Fruit fly (Drosophila melanogaster) whole organism, prepupa: ENCODE data around the gene Vlet.

ENCODE experiments used
- Blimp-1 ChIP-seq: fragments of 200-800 bp; sonication (Bioruptor generic); optimal IDR thresholded peaks from 3 replicates; lab custom pipeline; 2017; ENCODE audit warnings: missing biosample characterization, missing genetic modification characterization, mild to moderate bottlenecking, moderate library complexity, missing genetic modification reagents
- CG10631 ChIP-seq: fragments of 200-800 bp; sonication (Bioruptor generic); optimal IDR thresholded peaks from 2 replicates; lab custom pipeline; 2016; ENCODE audit warnings: missing biosample characterization, missing genetic modification characterization
- CG10669 ChIP-seq: fragments of 200-800 bp; sonication (Bioruptor generic); optimal IDR thresholded peaks from 3 replicates; lab custom pipeline; 2018; ENCODE audit warnings: missing biosample characterization, mild to moderate bottlenecking, missing genetic modification characterization, moderate library complexity
- CG11762 ChIP-seq: fragments of 200-800 bp; sonication (Bioruptor generic); optimal IDR thresholded peaks from 3 replicates; lab custom pipeline; 2016; ENCODE audit warnings: missing biosample characterization, missing genetic modification characterization; ENCODE audit not compliant: insufficient read depth
- CG11902 ChIP-seq: fragments of 200-800 bp; sonication (Bioruptor generic); optimal IDR thresholded peaks from 3 replicates; lab custom pipeline; 2016; ENCODE audit warnings: missing biosample characterization, missing genetic modification characterization
- CG15336 ChIP-seq: fragments of 200-800 bp; sonication (Bioruptor generic); IDR thresholded peaks from 2 replicates; pipeline ENCODE4 v1.3.6; 2022; ENCODE audit warnings: missing biosample characterization, missing genetic modification characterization
- CG1621 ChIP-seq: fragments of 200-800 bp; sonication (Bioruptor generic); optimal IDR thresholded peaks from 3 replicates; lab custom pipeline; 2018; ENCODE audit warnings: missing biosample characterization, mild to moderate bottlenecking, missing genetic modification characterization
- CG16779 ChIP-seq: fragments of 200-800 bp; sonication (Bioruptor generic); optimal IDR thresholded peaks from 3 replicates; lab custom pipeline; 2017; ENCODE audit warnings: missing biosample characterization, mild to moderate bottlenecking, missing genetic modification characterization
- CG3032 ChIP-seq: fragments of 200-800 bp; optimal IDR thresholded peaks from 2 replicates; lab custom pipeline; 2019; ENCODE audit warnings: missing biosample characterization, mild to moderate bottlenecking, missing genetic modification characterization, moderate library complexity
- CG31627 ChIP-seq: fragments of 200-800 bp; sonication (Bioruptor generic); optimal IDR thresholded peaks from 3 replicates; lab custom pipeline; 2016; ENCODE audit warnings: missing biosample characterization, missing genetic modification characterization
- CG32006 ChIP-seq: fragments of 200-800 bp; sonication (Bioruptor generic); optimal IDR thresholded peaks from 3 replicates; lab custom pipeline; 2017; ENCODE audit warnings: missing biosample characterization, mild to moderate bottlenecking, missing genetic modification characterization
- CG34406 ChIP-seq: fragments of 200-800 bp; sonication (Bioruptor generic); optimal IDR thresholded peaks from 3 replicates; lab custom pipeline; 2016; ENCODE audit warnings: missing biosample characterization, missing genetic modification characterization
- CG3919 ChIP-seq: fragments of 200-800 bp; sonication (Bioruptor generic); optimal IDR thresholded peaks from 3 replicates; lab custom pipeline; 2016; ENCODE audit warnings: missing biosample characterization, missing genetic modification characterization
- CG4318 ChIP-seq: fragments of 200-800 bp; sonication (Bioruptor generic); optimal IDR thresholded peaks from 3 replicates; lab custom pipeline; 2017; ENCODE audit warnings: missing biosample characterization, mild to moderate bottlenecking, missing genetic modification characterization
- CG6163 ChIP-seq: fragments of 200-800 bp; sonication (Bioruptor generic); IDR thresholded peaks from 3 replicates; pipeline ENCODE4 v1.3.6; 2022; ENCODE audit warnings: missing biosample characterization, missing genetic modification characterization
- CG6276 ChIP-seq: fragments of 200-800 bp; sonication (Bioruptor generic); optimal IDR thresholded peaks from 2 replicates; lab custom pipeline; 2017; ENCODE audit warnings: missing biosample characterization, mild to moderate bottlenecking, missing genetic modification characterization
- CG6792 ChIP-seq: fragments of 200-800 bp; sonication (Bioruptor generic); optimal IDR thresholded peaks from 3 replicates; lab custom pipeline; 2016; ENCODE audit warnings: missing biosample characterization, missing genetic modification characterization
- CG6808 ChIP-seq: fragments of 200-800 bp; sonication (Bioruptor generic); optimal IDR thresholded peaks from 3 replicates; lab custom pipeline; 2017; ENCODE audit warnings: missing biosample characterization, missing genetic modification characterization, mild to moderate bottlenecking, moderate library complexity, missing genetic modification reagents
- CG6854 ChIP-seq: fragments of 200-800 bp; sonication (Bioruptor generic); optimal IDR thresholded peaks from 2 replicates; lab custom pipeline; 2017; ENCODE audit warnings: missing biosample characterization, mild to moderate bottlenecking, missing genetic modification characterization
- CG7368 ChIP-seq: fragments of 200-800 bp; sonication (Bioruptor generic); optimal IDR thresholded peaks from 3 replicates; lab custom pipeline; 2016; ENCODE audit warnings: missing biosample characterization, missing genetic modification characterization
- CG8119 ChIP-seq: fragments of 200-800 bp; sonication (Bioruptor generic); IDR thresholded peaks from 3 replicates; pipeline ENCODE4 v1.3.6; 2022; ENCODE audit warnings: missing biosample characterization, missing genetic modification characterization
- CG8319 ChIP-seq: fragments of 200-800 bp; sonication (Bioruptor generic); optimal IDR thresholded peaks from 3 replicates; lab custom pipeline; 2016; ENCODE audit warnings: missing biosample characterization, missing genetic modification characterization
- CG8632 ChIP-seq: fragments of 200-800 bp; sonication (Bioruptor generic); optimal IDR thresholded peaks from 3 replicates; lab custom pipeline; 2016; ENCODE audit warnings: missing biosample characterization, missing genetic modification characterization
- CG9139 ChIP-seq: fragments of 200-800 bp; sonication (Bioruptor generic); optimal IDR thresholded peaks from 3 replicates; lab custom pipeline; 2017; ENCODE audit warnings: missing biosample characterization, mild to moderate bottlenecking, missing genetic modification characterization
- Eip75B ChIP-seq: fragments of 200-800 bp; sonication (Bioruptor generic); optimal IDR thresholded peaks from 3 replicates; lab custom pipeline; 2016; ENCODE audit warnings: missing biosample characterization, missing genetic modification characterization
- Eip78C ChIP-seq: fragments of 200-800 bp; sonication (Bioruptor generic); peaks from one replicate; lab custom pipeline; 2016; ENCODE audit warnings: missing biosample characterization, missing genetic modification characterization
- Ets96B ChIP-seq: fragments of 200-800 bp; optimal IDR thresholded peaks from 2 replicates; lab custom pipeline; 2019; ENCODE audit warnings: missing biosample characterization, mild to moderate bottlenecking, missing genetic modification characterization, moderate library complexity
- Gug ChIP-seq: fragments of 200-800 bp; sonication (Bioruptor generic); IDR thresholded peaks from 2 replicates; pipeline ENCODE4 v1.3.6; 2022; ENCODE audit warnings: missing biosample characterization, missing genetic modification characterization
- Hr38 ChIP-seq: sonication (Bioruptor generic); optimal IDR thresholded peaks from 2 replicates; lab custom pipeline; 2016; ENCODE audit warnings: missing biosample characterization, missing genetic modification characterization
- Hr39 ChIP-seq: fragments of 200-800 bp; sonication (Bioruptor generic); optimal IDR thresholded peaks from 2 replicates; lab custom pipeline; 2016; ENCODE audit warnings: missing biosample characterization, missing genetic modification characterization
- Hr4 ChIP-seq: fragments of 200-800 bp; sonication (Bioruptor generic); optimal IDR thresholded peaks from 3 replicates; lab custom pipeline; 2016; ENCODE audit warnings: missing biosample characterization, missing genetic modification characterization
- Lpt ChIP-seq: fragments of 200-800 bp; sonication (Bioruptor generic); optimal IDR thresholded peaks from 3 replicates; lab custom pipeline; 2016; ENCODE audit warnings: missing biosample characterization, missing genetic modification characterization
- Met ChIP-seq: fragments of 200-800 bp; sonication (Bioruptor generic); optimal IDR thresholded peaks from 3 replicates; lab custom pipeline; 2016; ENCODE audit warnings: missing biosample characterization, missing genetic modification characterization
- OdsH ChIP-seq: fragments of 200-800 bp; sonication (Bioruptor generic); optimal IDR thresholded peaks from 3 replicates; lab custom pipeline; 2016; ENCODE audit warnings: missing biosample characterization, missing genetic modification characterization
- Smox ChIP-seq: fragments of 200-800 bp; sonication (Bioruptor generic); optimal IDR thresholded peaks from 3 replicates; lab custom pipeline; 2016; ENCODE audit warnings: missing biosample characterization, missing genetic modification characterization
- Sox14 ChIP-seq: fragments of 200-800 bp; sonication (Bioruptor generic); optimal IDR thresholded peaks from 3 replicates; lab custom pipeline; 2016; ENCODE audit warnings: missing biosample characterization, missing genetic modification characterization
- achi ChIP-seq: fragments of 200-800 bp; sonication (Bioruptor generic); optimal IDR thresholded peaks from 3 replicates; lab custom pipeline; 2016; ENCODE audit warnings: missing biosample characterization, missing genetic modification characterization
- acj6 ChIP-seq: fragments of 200-800 bp; sonication (Bioruptor generic); optimal IDR thresholded peaks from 3 replicates; lab custom pipeline; 2016; ENCODE audit warnings: missing biosample characterization, missing genetic modification characterization
- cyc ChIP-seq: fragments of 200-800 bp; sonication (Bioruptor generic); optimal IDR thresholded peaks from 3 replicates; lab custom pipeline; 2016; ENCODE audit warnings: missing biosample characterization, missing genetic modification characterization
- dac ChIP-seq: fragments of 200-800 bp; sonication (Bioruptor generic); optimal IDR thresholded peaks from 2 replicates; lab custom pipeline; 2017; ENCODE audit warnings: missing biosample characterization, mild to moderate bottlenecking, missing genetic modification characterization
- eg ChIP-seq: fragments of 200-800 bp; sonication (Bioruptor generic); IDR thresholded peaks from 3 replicates; pipeline ENCODE4 v1.3.6; 2022; ENCODE audit warnings: missing biosample characterization, missing genetic modification characterization
- esn ChIP-seq: fragments of 200-800 bp; sonication (Bioruptor generic); optimal IDR thresholded peaks from 2 replicates; lab custom pipeline; 2016; ENCODE audit warnings: missing biosample characterization, mild to moderate bottlenecking, missing genetic modification characterization, moderate library complexity
- fd59A ChIP-seq: fragments of 200-800 bp; sonication (Bioruptor generic); optimal IDR thresholded peaks from 2 replicates; lab custom pipeline; 2017; ENCODE audit warnings: missing biosample characterization, mild to moderate bottlenecking, missing genetic modification characterization, missing genetic modification reagents
- fkh ChIP-seq: fragments of 200-800 bp; sonication (Bioruptor generic); optimal IDR thresholded peaks from 3 replicates; lab custom pipeline; 2017; ENCODE audit warnings: missing biosample characterization, mild to moderate bottlenecking, missing genetic modification characterization, moderate library complexity
- pdm3 ChIP-seq: fragments of 200-800 bp; sonication (Bioruptor generic); optimal IDR thresholded peaks from 3 replicates; lab custom pipeline; 2016; ENCODE audit warnings: missing biosample characterization, missing genetic modification characterization
- ss ChIP-seq, 2 experiments: fragments of 200-800 bp; sonication (Bioruptor generic); optimal IDR thresholded peaks; 2 replicates in 1 of 2; 3 replicates in 1 of 2; lab custom pipeline; 2017 to 2018; ENCODE audit warnings: mild to moderate bottlenecking in 2 of 2, missing biosample characterization in 2 of 2, missing genetic modification characterization in 2 of 2, moderate library complexity in 1 of 2
- svp ChIP-seq: fragments of 200-800 bp; sonication (Bioruptor generic); peaks from one replicate; lab custom pipeline; 2016; ENCODE audit warnings: missing biosample characterization, missing genetic modification characterization
- topi ChIP-seq: fragments of 200-800 bp; sonication (Bioruptor generic); optimal IDR thresholded peaks from 3 replicates; lab custom pipeline; 2016; ENCODE audit warnings: missing biosample characterization, missing genetic modification characterization
- vri ChIP-seq: fragments of 200-800 bp; sonication (Bioruptor generic); optimal IDR thresholded peaks from 3 replicates; lab custom pipeline; 2016; ENCODE audit warnings: missing biosample characterization, mild to moderate bottlenecking, missing genetic modification characterization

The Vlet gene

DNA sequence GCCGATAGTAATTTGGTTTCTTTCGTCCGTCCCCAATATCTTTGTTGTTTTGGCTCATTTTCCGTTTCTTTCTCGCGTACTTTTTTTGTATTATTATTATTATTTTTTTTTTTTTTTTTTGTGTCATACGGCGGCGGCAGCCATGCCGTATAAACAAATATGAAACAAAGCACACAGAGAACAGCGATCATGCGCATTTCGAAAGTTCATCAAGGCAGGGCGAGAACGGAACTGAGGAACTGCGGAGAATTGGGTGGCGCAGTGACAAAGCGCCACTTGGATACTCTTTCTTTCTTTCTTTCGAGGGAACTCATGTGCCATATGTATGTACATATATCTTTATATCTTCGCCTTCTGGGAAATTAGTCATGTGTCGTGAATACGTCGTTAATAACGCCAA, 6.1 kb upstream of the Vlet start (continued):
- peak; percentile 39 for TF ChIP-seq CG6808 (GFP tag; lab: Kevin White, UChicago)
- TF ChIP-seq CG10631 (GFP tag; lab: Kevin White, UChicago), result peak; percentile 4
- TF ChIP-seq fd59A (GFP tag; lab: Kevin White, UChicago), result peak; percentile 12
- TF ChIP-seq CG6792 (GFP tag; lab: Kevin White, UChicago), result peak; percentile 19
- no peak for TF ChIP-seq CG4318 (GFP tag; lab: Kevin White, UChicago)
- TF ChIP-seq Gug (GFP tag; lab: Robert Waterston, UW), result no peak
- TF ChIP-seq Hr38 (GFP tag; lab: Kevin White, UChicago), result no peak
- peak; percentile 34 for TF ChIP-seq esn (GFP tag; lab: Kevin White, UChicago)
- no peak for TF ChIP-seq CG7368
- peak; percentile 1 for TF ChIP-seq CG11762 (GFP tag; lab: Kevin White, UChicago)
- TF ChIP-seq CG8319 (GFP tag; lab: Kevin White, UChicago), result no peak
- peak; percentile 61 for TF ChIP-seq Eip78C (GFP tag; lab: Kevin White, UChicago)
- peak; percentile 11 for TF ChIP-seq CG6854 (GFP tag; lab: Kevin White, UChicago)
- peak; percentile 27 for TF ChIP-seq Blimp-1 (GFP tag; lab: Kevin White, UChicago)
- TF ChIP-seq Eip75B (GFP tag; lab: Kevin White, UChicago), result peak; percentile 32
- peak; percentile 40 for TF ChIP-seq CG10669 (GFP tag; lab: Kevin White, UChicago)

DNA sequence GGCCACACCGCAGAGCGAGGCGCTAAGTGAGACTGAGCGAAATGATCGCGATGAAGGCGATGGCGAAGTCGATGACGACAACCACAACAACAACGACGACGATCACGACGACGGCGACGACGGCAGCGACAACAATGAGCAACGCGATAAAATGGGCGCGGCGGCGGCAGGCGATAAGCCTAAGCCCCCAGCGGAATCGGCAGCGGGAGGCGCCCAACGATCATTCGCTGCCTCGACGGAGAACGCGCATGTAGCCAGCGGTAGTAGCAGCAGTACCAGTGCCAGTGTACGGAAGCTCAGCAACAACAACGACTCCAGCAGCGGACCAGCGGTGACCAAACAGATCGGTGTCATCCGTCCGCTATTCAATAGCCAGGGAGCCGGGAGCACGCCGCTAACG, 5.1 kb upstream of the Vlet start:
- TF ChIP-seq ss (GFP tag; optimal IDR thresholded peaks at IDR 0.05; lab: Kevin White, UChicago), result peak in 1 of 2 experiments; percentile 42
- TF ChIP-seq CG8632 (GFP tag; lab: Kevin White, UChicago), result no peak
- TF ChIP-seq CG1621 (tag; lab: Kevin White, UChicago), result no peak
- no peak for TF ChIP-seq CG3032 (tag; lab: Kevin White, UChicago)
- TF ChIP-seq CG8119 (GFP tag; lab: Robert Waterston, UW), result no peak
- no peak for TF ChIP-seq CG9139 (GFP tag; lab: Kevin White, UChicago)
- no peak for TF ChIP-seq achi (GFP tag; lab: Kevin White, UChicago)
- no peak for TF ChIP-seq CG32006 (GFP tag; lab: Kevin White, UChicago)
- TF ChIP-seq Eip75B (GFP tag; lab: Kevin White, UChicago), result peak; percentile 7
- no peak for TF ChIP-seq OdsH (GFP tag; lab: Kevin White, UChicago)
- no peak for TF ChIP-seq CG3919 (GFP tag; lab: Kevin White, UChicago)
- no peak for TF ChIP-seq CG6854 (GFP tag; lab: Kevin White, UChicago)
- no peak for TF ChIP-seq CG8319 (GFP tag; lab: Kevin White, UChicago)
- TF ChIP-seq cyc (GFP tag; lab: Kevin White, UChicago), result no peak
- TF ChIP-seq CG10669 (GFP tag; lab: Kevin White, UChicago), result no peak
- no peak for TF ChIP-seq CG11762 (GFP tag; lab: Kevin White, UChicago)
- TF ChIP-seq Blimp-1 (GFP tag; lab: Kevin White, UChicago), result no peak
- peak; percentile 41 for TF ChIP-seq topi (GFP tag; lab: Kevin White, UChicago)
- TF ChIP-seq Smox (GFP tag; lab: Kevin White, UChicago), result no peak
- no peak for TF ChIP-seq Hr39 (GFP tag; lab: Kevin White, UChicago)
- no peak for TF ChIP-seq Ets96B (tag; lab: Kevin White, UChicago)
- no peak for TF ChIP-seq Met (GFP tag; lab: Kevin White, UChicago)
- TF ChIP-seq eg (GFP tag; lab: Robert Waterston, UW), result peak; percentile 42; the same call in 1 of the 3 replicates
- TF ChIP-seq pdm3 (GFP tag; lab: Kevin White, UChicago), result no peak
- no peak for TF ChIP-seq CG6276
- no peak for TF ChIP-seq dac (GFP tag; lab: Kevin White, UChicago)
- no peak for TF ChIP-seq CG31627
- TF ChIP-seq CG16779 (tag; lab: Kevin White, UChicago), result no peak
- no peak for TF ChIP-seq CG11902
- peak; percentile 22 for TF ChIP-seq Eip78C (GFP tag; lab: Kevin White, UChicago)
- no peak for TF ChIP-seq Hr4
- no peak for TF ChIP-seq Lpt (GFP tag; lab: Kevin White, UChicago)
- TF ChIP-seq Sox14, result peak; percentile 63
- peak; percentile 10 for TF ChIP-seq fkh (GFP tag; lab: Kevin White, UChicago)
- TF ChIP-seq CG6163 (GFP tag; lab: Robert Waterston, UW), result peak; percentile 60; the same call in 2 of the 3 replicates
- no peak for TF ChIP-seq CG15336 (GFP tag; lab: Robert Waterston, UW)
- no peak for TF ChIP-seq CG4318 (GFP tag; lab: Kevin White, UChicago)
- TF ChIP-seq acj6, result no peak
- TF ChIP-seq svp (GFP tag; lab: Kevin White, UChicago), result peak; percentile 85
- peak; percentile 46 for TF ChIP-seq vri (GFP tag; lab: Kevin White, UChicago)
- TF ChIP-seq CG6792 (GFP tag; lab: Kevin White, UChicago), result no peak
- no peak for TF ChIP-seq CG34406
